Fruit fly (Drosophila melanogaster): ENCODE results near the gene Mrp4.

Gene Mrp4

DNA sequence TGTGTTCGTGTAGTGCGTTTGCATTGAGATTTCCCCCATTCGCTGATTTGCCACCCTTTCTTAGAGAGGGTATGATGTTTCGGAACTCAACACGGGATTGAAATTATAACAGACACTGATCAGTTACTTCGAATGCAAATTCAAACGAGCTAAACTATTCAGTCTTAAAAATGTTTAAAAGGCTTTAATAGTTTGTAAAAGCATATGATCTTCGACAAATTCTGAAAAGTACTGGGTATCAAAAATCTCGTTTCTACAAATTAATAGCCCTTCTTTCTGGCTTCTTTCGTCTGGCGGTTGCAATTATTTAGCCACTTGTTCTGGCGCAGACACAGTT lies 13.2 kb downstream of the Mrp4 start (continued):
- TF ChIP-seq CG13424 (tag; optimal IDR thresholded peaks at IDR 0.05) = peak; percentile 75
- no peak for TF ChIP-seq Vsx1 (GFP tag; optimal IDR thresholded peaks at IDR 0.05)
- peak; percentile 28 for TF ChIP-seq CG10462 (GFP tag; optimal IDR thresholded peaks at IDR 0.05)
- TF ChIP-seq Mes4 (GFP tag; optimal IDR thresholded peaks at IDR 0.05) = peak; percentile 61
- peak; percentile 62 for TF ChIP-seq fd96Cb (tag; optimal IDR thresholded peaks at IDR 0.05)
- no peak for TF ChIP-seq CG9215 (GFP tag; IDR thresholded peaks at IDR 0.05)
- TF ChIP-seq ERR (GFP tag; optimal IDR thresholded peaks at IDR 0.05) = peak; percentile 16
- TF ChIP-seq caup (GFP tag; optimal IDR thresholded peaks at IDR 0.05; ENCODE audit: severe bottlenecking) = peak; percentile 45
- TF ChIP-seq CG5180 (GFP tag; optimal IDR thresholded peaks at IDR 0.05) = no peak
- TF ChIP-seq CG12104 (GFP tag; optimal IDR thresholded peaks at IDR 0.05) = peak; percentile 29
- TF ChIP-seq CG3163 (GFP tag; optimal IDR thresholded peaks at IDR 0.05) = peak; percentile 41
- TF ChIP-seq abd-A (tag; optimal IDR thresholded peaks at IDR 0.05) = no peak
- TF ChIP-seq Bgb (GFP tag; IDR thresholded peaks at IDR 0.05; ENCODE audit: partially characterized antibody) = no peak
- TF ChIP-seq CG31441 (GFP tag; IDR thresholded peaks at IDR 0.05) = no peak
- TF ChIP-seq CG12071 (GFP tag; optimal IDR thresholded peaks at IDR 0.05) = no peak
- peak; percentile 56; the same call in 1 of the 3 replicates for TF ChIP-seq CG11093 (GFP tag; IDR thresholded peaks at IDR 0.05)
- peak; percentile 21 for TF ChIP-seq CG14710 (tag; optimal IDR thresholded peaks at IDR 0.05)
- no peak for TF ChIP-seq HmgZ (tag; optimal IDR thresholded peaks at IDR 0.05)
- peak; percentile 85 for TF ChIP-seq CG17359 (tag; optimal IDR thresholded peaks at IDR 0.05)
- TF ChIP-seq Hr3 (GFP tag; optimal IDR thresholded peaks at IDR 0.05) = peak; percentile 57
- TF ChIP-seq sens (GFP tag) = peak; percentile 90
- TF ChIP-seq CG7987 (GFP tag; optimal IDR thresholded peaks at IDR 0.05) = peak; percentile 25
- TF ChIP-seq CG10321 (GFP tag; IDR thresholded peaks at IDR 0.05) = no peak
- TF ChIP-seq E2f1 (GFP tag; IDR thresholded peaks at IDR 0.05) = peak; percentile 80
- peak; percentile 44 for TF ChIP-seq CG7786 (GFP tag; optimal IDR thresholded peaks at IDR 0.05)
- no peak for TF ChIP-seq CG4404 (GFP tag; IDR thresholded peaks at IDR 0.05)
- TF ChIP-seq CG13624 (GFP tag; optimal IDR thresholded peaks at IDR 0.05) = peak; percentile 51
- no peak for TF ChIP-seq CG8290 (GFP tag; optimal IDR thresholded peaks at IDR 0.05)
- no peak for TF ChIP-seq CG8290 (tag; optimal IDR thresholded peaks at IDR 0.05)
- TF ChIP-seq sima (GFP tag; optimal IDR thresholded peaks at IDR 0.05) = no peak
- TF ChIP-seq gsb (GFP tag; IDR thresholded peaks at IDR 0.05) = no peak
- TF ChIP-seq amos (GFP tag; IDR thresholded peaks at IDR 0.05; ENCODE audit: partially characterized antibody) = no peak

DNA sequence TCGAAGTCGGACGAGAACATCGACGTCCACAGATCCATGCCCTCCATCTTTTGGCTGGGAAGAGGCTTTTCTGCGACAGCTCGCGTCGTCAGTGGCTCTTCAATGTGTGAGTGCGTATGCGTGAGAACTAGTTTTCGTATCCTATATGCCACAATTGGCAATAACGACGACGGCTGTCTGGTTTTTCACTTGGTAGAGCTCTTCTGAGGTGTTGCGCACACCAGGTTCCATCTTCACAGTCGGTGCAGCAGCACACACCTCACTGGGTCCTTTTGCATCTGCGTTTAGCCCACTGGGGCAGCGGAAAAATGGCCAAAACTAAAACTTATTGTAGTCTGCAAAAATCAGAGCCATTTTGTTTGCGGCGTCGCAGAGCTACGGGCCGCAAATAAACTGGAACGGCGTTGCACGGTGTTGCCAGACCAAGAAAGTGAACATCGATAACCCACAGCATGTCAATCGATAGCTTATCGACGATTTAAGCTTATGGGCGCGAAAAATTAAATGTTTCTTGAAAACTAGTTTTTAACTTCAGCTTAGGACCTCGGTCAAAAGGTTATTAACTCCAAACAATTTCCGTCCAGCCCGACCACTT lies 20.8 kb downstream of the Mrp4 start, which contains the start of gene CG6791:
Gene CG6791 (minus strand): TSS at position 383 of the 595 bp plus-strand sequence.
- TF ChIP-seq CG15011 (GFP tag; optimal IDR thresholded peaks at IDR 0.05) (no peak), hbn (GFP tag; IDR thresholded peaks at IDR 0.05; ENCODE audit: partially characterized antibody) (peak; percentile 88), h (optimal IDR thresholded peaks at IDR 0.05) (no peak), Sin3A (optimal IDR thresholded peaks at IDR 0.05) (peak; percentile 51), CG15514 (GFP tag; optimal IDR thresholded peaks at IDR 0.05) (peak; percentile 57), pros (GFP tag; optimal IDR thresholded peaks at IDR 0.05) (no peak), Opbp (GFP tag; IDR thresholded peaks at IDR 0.05; ENCODE audit: partially characterized antibody) (peak; percentile 86; the same call in 2 of the 3 replicates), yki (optimal IDR thresholded peaks at IDR 0.05) (no peak), CG6683 (GFP tag; optimal IDR thresholded peaks at IDR 0.05) (peak; percentile 18), CG14710 (tag; optimal IDR thresholded peaks at IDR 0.05) (peak; percentile 41), CG9797 (GFP tag; optimal IDR thresholded peaks at IDR 0.05) (peak; percentile 29), E2f2 (GFP tag; IDR thresholded peaks at IDR 0.05) (peak; percentile 99), ato (GFP tag; IDR thresholded peaks at IDR 0.05; ENCODE audit: partially characterized antibody) (peak; percentile 85), CG12299 (tag; optimal IDR thresholded peaks at IDR 0.05) (no peak), knrl (GFP tag; IDR thresholded peaks at IDR 0.05; ENCODE audit: partially characterized antibody) (peak; percentile 83), cas (GFP tag; IDR thresholded peaks at IDR 0.05) (no peak), vnd (GFP tag; IDR thresholded peaks at IDR 0.05; ENCODE audit: partially characterized antibody) (peak; percentile 69; the same call in 2 of the 3 replicates), CG2129 (GFP tag; IDR thresholded peaks at IDR 0.05; ENCODE audit: partially characterized antibody) (peak; percentile 57; the same call in 1 of the 2 replicates), CG17829 (tag; optimal IDR thresholded peaks at IDR 0.05) (peak; percentile 12), tin (GFP tag; optimal IDR thresholded peaks at IDR 0.05) (no peak), Rx (GFP tag; IDR thresholded peaks at IDR 0.05) (no peak)
